Worm (Caenorhabditis elegans) whole organism, early embryonic: ENCODE results near the gene ctsa-1.2.

Experiments
- B0310.2 ChIP-seq: sonication (generic microtip); optimal IDR thresholded peaks from 2 replicates; lab custom pipeline; 2016; ENCODE audit warnings: mild to moderate bottlenecking, missing genetic modification characterization, missing compliant biosample characterization
- ama-1 ChIP-seq: fragments of 150-350 bp; optimal IDR thresholded peaks from 2 replicates; lab custom pipeline; 2014
- ceh-13 ChIP-seq: fragments of 200-800 bp; sonication (Bioruptor generic); optimal IDR thresholded peaks from 2 replicates; lab custom pipeline; 2018; ENCODE audit warnings: mild to moderate bottlenecking, missing genetic modification characterization, missing compliant biosample characterization
- ceh-36 ChIP-seq: sonication (generic microtip); optimal IDR thresholded peaks from 2 replicates; lab custom pipeline; 2016; ENCODE audit warnings: missing genetic modification characterization, inconsistent platforms, missing compliant biosample characterization
- flt-1 ChIP-seq: fragments of 200-800 bp; sonication (Bioruptor generic); IDR thresholded peaks from 2 replicates; pipeline ENCODE4 v1.3.6; 2022; ENCODE audit warnings: missing genetic modification characterization, missing compliant biosample characterization
- hmbx-1 ChIP-seq: sonication (generic microtip); optimal IDR thresholded peaks from 2 replicates; lab custom pipeline; 2016; ENCODE audit warnings: mild to moderate bottlenecking, missing genetic modification characterization, missing compliant biosample characterization
- hmg-4 ChIP-seq: fragments of 200-800 bp; sonication (Bioruptor generic); optimal IDR thresholded peaks from 2 replicates; lab custom pipeline; 2018; ENCODE audit warnings: mild to moderate bottlenecking, missing genetic modification characterization, missing compliant biosample characterization
- hnd-1 ChIP-seq: sonication (generic microtip); optimal IDR thresholded peaks from 2 replicates; lab custom pipeline; 2016; ENCODE audit warnings: missing genetic modification characterization, missing compliant biosample characterization
- scrt-1 ChIP-seq: fragments of 200-800 bp; sonication (Bioruptor generic); IDR thresholded peaks from 2 replicates; pipeline ENCODE4 v1.3.6; 2022; ENCODE audit warnings: missing genetic modification characterization, missing compliant biosample characterization
- sea-1 ChIP-seq: fragments of 200-800 bp; sonication (Bioruptor generic); conservative IDR thresholded peaks from 2 replicates; pipeline ENCODE4 v1.3.6; 2022; ENCODE audit warnings: missing genetic modification characterization, missing compliant biosample characterization
- tbx-11 ChIP-seq: fragments of 200-800 bp; sonication (Bioruptor generic); IDR thresholded peaks from 2 replicates; pipeline ENCODE4 v1.3.6; 2022; ENCODE audit warnings: missing genetic modification characterization, missing compliant biosample characterization
- tbx-37 ChIP-seq: fragments of 200-800 bp; sonication (Bioruptor generic); conservative IDR thresholded peaks from 2 replicates; pipeline ENCODE4 v1.3.6; 2022; ENCODE audit warnings: missing genetic modification reagents, missing genetic modification characterization, missing compliant biosample characterization

- TF ChIP-seq hnd-1 (tag; lab: Kevin White, UChicago) = no peak
- no peak for TF ChIP-seq hmbx-1 (tag; lab: Kevin White, UChicago)
- no peak for TF ChIP-seq sea-1
- TF ChIP-seq scrt-1 (GFP tag; lab: Robert Waterston, UW) = no peak
- no peak for TF ChIP-seq hmg-4 (GFP tag; lab: Kevin White, UChicago)
- TF ChIP-seq tbx-37 (GFP tag; lab: Robert Waterston, UW) = no peak
- TF ChIP-seq flt-1 (GFP tag; lab: Robert Waterston, UW) = no peak
- TF ChIP-seq ceh-13 (GFP tag; lab: Kevin White, UChicago) = no peak
- no peak for TF ChIP-seq ama-1 (lab: Kevin White, UChicago)
- TF ChIP-seq B0310.2 = no peak
- TF ChIP-seq ceh-36 (tag; lab: Kevin White, UChicago) = no peak
- TF ChIP-seq tbx-11 = no peak
Measured at ce11 chrII:11733850-11734249, 5.3 kb upstream of the ctsa-1.2 start.
